Worm (Caenorhabditis elegans): ENCODE results near the gene sgn-1.

sgn-1 gene

DNA sequence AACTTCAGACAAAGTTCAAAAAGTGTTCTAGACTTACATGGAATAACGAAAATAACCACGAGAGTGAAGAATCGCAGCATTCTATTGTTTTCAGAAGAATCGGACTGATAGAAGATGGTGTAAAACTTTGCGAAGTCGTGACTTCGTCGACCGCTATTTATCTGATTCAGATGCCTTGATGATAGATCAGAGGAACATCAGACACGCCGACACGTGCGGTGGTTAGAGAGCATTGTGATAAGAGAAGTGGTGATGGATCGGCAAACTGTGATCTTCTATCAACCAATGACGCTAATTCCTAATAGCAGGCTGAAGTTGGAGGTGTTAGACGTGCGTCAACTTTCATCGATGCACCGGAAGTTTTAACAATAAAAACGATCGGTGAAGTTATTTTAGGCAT lies 34.8 kb upstream of the sgn-1 start (continued):
- TF ChIP-seq F10B5.3 (tag; optimal IDR thresholded peaks at IDR 0.05), result no peak
- TF ChIP-seq lin-1 (GFP tag; IDR thresholded peaks at IDR 0.05), result peak; percentile 39; the same call in 1 of the 2 replicates
- no peak for TF ChIP-seq dmd-8 (GFP tag; IDR thresholded peaks at IDR 0.05)
- no peak for TF ChIP-seq daf-16 (GFP tag; optimal IDR thresholded peaks at IDR 0.05)
- TF ChIP-seq daf-16 (tag; optimal IDR thresholded peaks at IDR 0.05), result no peak
- no peak for TF ChIP-seq ceh-44 (GFP tag; IDR thresholded peaks at IDR 0.05)
- no peak for TF ChIP-seq R02D3.7 (tag; optimal IDR thresholded peaks at IDR 0.05)
- no peak for TF ChIP-seq zip-2 (tag; optimal IDR thresholded peaks at IDR 0.05)
- TF ChIP-seq snpc-1.2 (GFP tag; IDR thresholded peaks at IDR 0.05), result no peak
- no peak for TF ChIP-seq ztf-7 (tag; optimal IDR thresholded peaks at IDR 0.05)
- peak; percentile 62 for TF ChIP-seq hlh-11 (tag; optimal IDR thresholded peaks at IDR 0.05)
- TF ChIP-seq daf-8 (GFP tag; IDR thresholded peaks at IDR 0.05), result no peak
- no peak for TF ChIP-seq F37D6.2 (tag; optimal IDR thresholded peaks at IDR 0.05)
- peak in 1 of 2 experiments; percentile 78 for TF ChIP-seq mdl-1 (tag; optimal IDR thresholded peaks at IDR 0.05)
- TF ChIP-seq ceh-32 (tag; optimal IDR thresholded peaks at IDR 0.05; ENCODE audit: poor library complexity), result no peak
- no peak for TF ChIP-seq set-16 (GFP tag; IDR thresholded peaks at IDR 0.05)
- no peak for TF ChIP-seq ceh-28 (tag; optimal IDR thresholded peaks at IDR 0.05)
- TF ChIP-seq spr-1 (tag; optimal IDR thresholded peaks at IDR 0.05), result no peak
- TF ChIP-seq nhr-28 (tag; optimal IDR thresholded peaks at IDR 0.05), result peak; percentile 2
- no peak for TF ChIP-seq nhr-42 (GFP tag; IDR thresholded peaks at IDR 0.05)
- TF ChIP-seq nhr-48 (tag; optimal IDR thresholded peaks at IDR 0.05), result peak; percentile 95
- TF ChIP-seq pqm-1 (tag; optimal IDR thresholded peaks at IDR 0.05), result no peak
- TF ChIP-seq dmd-6 (GFP tag; IDR thresholded peaks at IDR 0.05), result peak; percentile 39
- TF ChIP-seq mxl-2 (GFP tag; conservative IDR thresholded peaks at IDR 0.05), result 0 out of 2 replicates have a peak, but pooled peaks have one; percentile 12
- TF ChIP-seq hif-1 (tag; optimal IDR thresholded peaks at IDR 0.05), result no peak
- no peak for TF ChIP-seq madf-5 (GFP tag; IDR thresholded peaks at IDR 0.05)
- no peak for TF ChIP-seq nhr-11 (tag; optimal IDR thresholded peaks at IDR 0.05)
- TF ChIP-seq mep-1 (tag; optimal IDR thresholded peaks at IDR 0.05), result peak; percentile 31
- no peak for TF ChIP-seq D1046.2 (GFP tag; IDR thresholded peaks at IDR 0.05)
- TF ChIP-seq madf-9 (GFP tag; conservative IDR thresholded peaks at IDR 0.05), result no peak
- no peak for TF ChIP-seq lin-29 (GFP tag; IDR thresholded peaks at IDR 0.05)
- peak; percentile 78 for TF ChIP-seq cey-2 (tag; optimal IDR thresholded peaks at IDR 0.05; ENCODE audit: borderline replicate concordance, insufficient read depth)
- TF ChIP-seq zfp-2 (tag; optimal IDR thresholded peaks at IDR 0.05), result no peak
- no peak for TF ChIP-seq ctbp-1 (GFP tag; IDR thresholded peaks at IDR 0.05)
- peak; percentile 4 for TF ChIP-seq ama-1 (optimal IDR thresholded peaks at IDR 0.05)
- 0 out of 2 replicates have a peak, but pooled peaks have one; percentile 55 for TF ChIP-seq ceh-20 (GFP tag; IDR thresholded peaks at IDR 0.05)
- no peak for TF ChIP-seq lir-3 (tag; optimal IDR thresholded peaks at IDR 0.05)
- TF ChIP-seq saeg-2 (GFP tag; IDR thresholded peaks at IDR 0.05), result no peak
- no peak for TF ChIP-seq dpl-1 (GFP tag; optimal IDR thresholded peaks at IDR 0.05)
- TF ChIP-seq jun-1 (tag; optimal IDR thresholded peaks at IDR 0.05), result no peak
- no peak for TF ChIP-seq Y48G9A.11 (GFP tag; IDR thresholded peaks at IDR 0.05)
- no peak for TF ChIP-seq unc-62 (GFP tag; optimal IDR thresholded peaks at IDR 0.05 in 1 of 2)
- no peak for TF ChIP-seq unc-62 (tag; optimal IDR thresholded peaks at IDR 0.05)
- no peak for TF ChIP-seq daf-12 (tag; optimal IDR thresholded peaks at IDR 0.05)
- no peak for TF ChIP-seq mes-2 (tag; optimal IDR thresholded peaks at IDR 0.05; ENCODE audit: poor library complexity, severe bottlenecking)
- TF ChIP-seq php-3 (GFP tag; IDR thresholded peaks at IDR 0.05), result no peak
- peak; percentile 47 for TF ChIP-seq nhr-25 (tag; optimal IDR thresholded peaks at IDR 0.05; ENCODE audit: borderline replicate concordance, insufficient read depth)
- no peak for TF ChIP-seq egl-27 (tag; optimal IDR thresholded peaks at IDR 0.05)
- TF ChIP-seq tag-97 (GFP tag; IDR thresholded peaks at IDR 0.05), result no peak
- TF ChIP-seq gei-8 (GFP tag; optimal IDR thresholded peaks at IDR 0.05), result peak; percentile 25
